Worm (Caenorhabditis elegans): ENCODE measurements around the gene dhhc-4.

ce11 chrIII:9892855-9893254 lies 25.3 kb upstream of the dhhc-4 start, which contains the start of gene mam-7:
- TF ChIP-seq dao-5 (tag; optimal IDR thresholded peaks at IDR 0.05) (no peak), him-1 (tag; optimal IDR thresholded peaks at IDR 0.05) (no peak), W03F9.2 (tag; optimal IDR thresholded peaks at IDR 0.05) (no peak)
